Fruit fly (Drosophila melanogaster) whole organism, prepupa: ENCODE results near the gene Pif1.

Experiments
- CG11294 ChIP-seq: fragments of 200-800 bp; sonication (Bioruptor generic); IDR thresholded peaks from 2 replicates; pipeline ENCODE4 v1.3.6; 2022; ENCODE audit warnings: missing biosample characterization, missing genetic modification characterization
- CG11902 ChIP-seq: fragments of 200-800 bp; sonication (Bioruptor generic); optimal IDR thresholded peaks from 3 replicates; lab custom pipeline; 2016; ENCODE audit warnings: missing biosample characterization, missing genetic modification characterization
- CG15336 ChIP-seq: fragments of 200-800 bp; sonication (Bioruptor generic); IDR thresholded peaks from 2 replicates; pipeline ENCODE4 v1.3.6; 2022; ENCODE audit warnings: missing biosample characterization, missing genetic modification characterization
- CG3032 ChIP-seq: fragments of 200-800 bp; optimal IDR thresholded peaks from 2 replicates; lab custom pipeline; 2019; ENCODE audit warnings: missing biosample characterization, mild to moderate bottlenecking, missing genetic modification characterization, moderate library complexity
- CG3919 ChIP-seq: fragments of 200-800 bp; sonication (Bioruptor generic); optimal IDR thresholded peaks from 3 replicates; lab custom pipeline; 2016; ENCODE audit warnings: missing biosample characterization, missing genetic modification characterization
- CG6163 ChIP-seq: fragments of 200-800 bp; sonication (Bioruptor generic); IDR thresholded peaks from 3 replicates; pipeline ENCODE4 v1.3.6; 2022; ENCODE audit warnings: missing biosample characterization, missing genetic modification characterization
- CG6792 ChIP-seq: fragments of 200-800 bp; sonication (Bioruptor generic); optimal IDR thresholded peaks from 3 replicates; lab custom pipeline; 2016; ENCODE audit warnings: missing biosample characterization, missing genetic modification characterization
- Eip78C ChIP-seq: fragments of 200-800 bp; sonication (Bioruptor generic); peaks from one replicate; lab custom pipeline; 2016; ENCODE audit warnings: missing biosample characterization, missing genetic modification characterization
- Ets96B ChIP-seq: fragments of 200-800 bp; optimal IDR thresholded peaks from 2 replicates; lab custom pipeline; 2019; ENCODE audit warnings: missing biosample characterization, mild to moderate bottlenecking, missing genetic modification characterization, moderate library complexity
- Hr38 ChIP-seq: sonication (Bioruptor generic); optimal IDR thresholded peaks from 2 replicates; lab custom pipeline; 2016; ENCODE audit warnings: missing biosample characterization, missing genetic modification characterization
- Lpt ChIP-seq: fragments of 200-800 bp; sonication (Bioruptor generic); optimal IDR thresholded peaks from 3 replicates; lab custom pipeline; 2016; ENCODE audit warnings: missing biosample characterization, missing genetic modification characterization
- dac ChIP-seq: fragments of 200-800 bp; sonication (Bioruptor generic); optimal IDR thresholded peaks from 2 replicates; lab custom pipeline; 2017; ENCODE audit warnings: missing biosample characterization, mild to moderate bottlenecking, missing genetic modification characterization
- eg ChIP-seq: fragments of 200-800 bp; sonication (Bioruptor generic); IDR thresholded peaks from 3 replicates; pipeline ENCODE4 v1.3.6; 2022; ENCODE audit warnings: missing biosample characterization, missing genetic modification characterization
- pdm3 ChIP-seq: fragments of 200-800 bp; sonication (Bioruptor generic); optimal IDR thresholded peaks from 3 replicates; lab custom pipeline; 2016; ENCODE audit warnings: missing biosample characterization, missing genetic modification characterization
- ss ChIP-seq, 2 experiments: fragments of 200-800 bp; sonication (Bioruptor generic); optimal IDR thresholded peaks; 2 replicates in 1 of 2; 3 replicates in 1 of 2; lab custom pipeline; 2017 to 2018; ENCODE audit warnings: mild to moderate bottlenecking in 2 of 2, missing biosample characterization in 2 of 2, missing genetic modification characterization in 2 of 2, moderate library complexity in 1 of 2
- svp ChIP-seq: fragments of 200-800 bp; sonication (Bioruptor generic); peaks from one replicate; lab custom pipeline; 2016; ENCODE audit warnings: missing biosample characterization, missing genetic modification characterization

The Pif1 gene

dm6 chr2L:3426669-3427232, 43.1 kb downstream of the Pif1 start, which contains the start of gene Pgant2:
Pgant2 (minus strand) TSS chr2L:3426719.
- TF ChIP-seq eg (0 out of 3 replicates have a peak, but pooled peaks have one; percentile 31), dac (GFP tag; lab: Kevin White, UChicago) (no peak), Hr38 (GFP tag; lab: Kevin White, UChicago) (no peak), CG6792 (GFP tag; lab: Kevin White, UChicago) (no peak), CG11902 (GFP tag; lab: Kevin White, UChicago) (no peak), Ets96B (tag; lab: Kevin White, UChicago) (no peak), CG11294 (no peak), pdm3 (GFP tag; lab: Kevin White, UChicago) (no peak), ss (GFP tag; optimal IDR thresholded peaks at IDR 0.05; lab: Kevin White, UChicago) (peak in 1 of 2 experiments; percentile 18)

- peak; percentile 33 for TF ChIP-seq CG3032 (tag; lab: Kevin White, UChicago)
- TF ChIP-seq Lpt: no peak
- TF ChIP-seq, all 60 proteins: peak for 1
Observed at dm6 chr2L:3425947-3426346, 43.9 kb downstream of the Pif1 start.

dm6 chr2L:3422753-3423152, 47.1 kb downstream of the Pif1 start:
- TF ChIP-seq pdm3 (GFP tag; lab: Kevin White, UChicago): no peak
- 0 out of 2 replicates have a peak, but pooled peaks have one; percentile 9 for TF ChIP-seq CG15336 (GFP tag; lab: Robert Waterston, UW)
- TF ChIP-seq eg: peak; percentile 13; the same call in 1 of the 3 replicates
- TF ChIP-seq Eip78C: peak; percentile 50
- TF ChIP-seq CG6163 (GFP tag; lab: Robert Waterston, UW): peak; percentile 6; the same call in 1 of the 3 replicates
- peak; percentile 10 for TF ChIP-seq CG3919 (GFP tag; lab: Kevin White, UChicago)

dm6 chr2L:3417613-3418012, 52.2 kb downstream of the Pif1 start:
- TF ChIP-seq svp (GFP tag; lab: Kevin White, UChicago): peak; percentile 4
- TF ChIP-seq dac (GFP tag; lab: Kevin White, UChicago): no peak
